Worm (Caenorhabditis elegans): ENCODE data around the gene pitr-5.

The pitr-5 gene

DNA sequence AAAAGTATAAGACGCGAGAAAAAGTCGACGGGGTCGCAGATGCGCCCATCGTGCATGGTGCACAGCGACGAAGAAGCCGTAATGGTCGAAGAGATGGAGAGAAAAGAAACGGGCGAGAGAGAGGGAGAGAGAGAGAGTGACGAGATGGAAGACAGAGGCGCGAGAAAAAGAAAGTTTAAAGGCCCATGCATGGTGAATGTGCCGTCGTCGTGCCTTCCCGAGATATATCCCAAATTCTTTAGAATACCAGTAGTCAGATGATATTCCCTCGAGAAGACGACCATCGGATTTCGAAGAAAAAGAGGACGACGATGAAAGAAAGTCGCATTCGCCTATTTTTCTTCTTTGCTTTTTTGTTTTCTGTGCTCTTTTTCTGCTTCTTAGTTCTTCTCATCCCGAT is 31.4 kb downstream of the pitr-5 start:
- TF ChIP-seq ztf-23 (GFP tag; IDR thresholded peaks at IDR 0.05) (no peak), cog-1 (tag; optimal IDR thresholded peaks at IDR 0.05) (no peak), flt-1 (GFP tag; IDR thresholded peaks at IDR 0.05) (no peak), T22C8.4 (GFP tag; IDR thresholded peaks at IDR 0.05) (no peak), ref-1 (GFP tag; conservative IDR thresholded peaks at IDR 0.05) (no peak), med-1 (GFP tag; optimal IDR thresholded peaks at IDR 0.05; ENCODE audit: insufficient read depth) (no peak), tab-1 (GFP tag; IDR thresholded peaks at IDR 0.05) (no peak), ztf-29 (GFP tag; IDR thresholded peaks at IDR 0.05) (no peak), klf-2 (GFP tag; conservative IDR thresholded peaks at IDR 0.05) (no peak)

DNA sequence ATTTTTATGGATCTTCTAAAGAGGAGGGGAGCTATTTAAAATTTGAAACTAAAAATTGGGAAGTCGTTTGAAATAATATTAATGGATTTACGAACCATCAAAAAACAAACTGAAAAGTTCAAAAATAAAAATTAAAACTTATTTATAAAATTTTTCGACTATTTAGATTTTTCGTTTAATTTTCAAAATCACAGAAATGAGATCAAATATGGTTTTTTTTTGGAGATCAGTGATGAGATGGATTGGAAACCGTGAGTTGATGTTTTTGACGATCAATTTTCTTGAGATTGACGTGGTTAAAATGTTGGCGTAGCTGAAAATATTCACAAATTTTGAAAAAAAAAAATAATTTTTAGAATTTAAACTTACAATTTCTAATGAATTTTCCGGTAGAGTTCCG is 34.3 kb downstream of the pitr-5 start, which contains the start of gene C13F10.5:
C13F10.5 (minus strand) TSS at position 101 of the 400 bp plus-strand sequence.
- no peak for TF ChIP-seq ref-1 (GFP tag; conservative IDR thresholded peaks at IDR 0.05)
- TF ChIP-seq tab-1 (GFP tag; IDR thresholded peaks at IDR 0.05): no peak

DNA sequence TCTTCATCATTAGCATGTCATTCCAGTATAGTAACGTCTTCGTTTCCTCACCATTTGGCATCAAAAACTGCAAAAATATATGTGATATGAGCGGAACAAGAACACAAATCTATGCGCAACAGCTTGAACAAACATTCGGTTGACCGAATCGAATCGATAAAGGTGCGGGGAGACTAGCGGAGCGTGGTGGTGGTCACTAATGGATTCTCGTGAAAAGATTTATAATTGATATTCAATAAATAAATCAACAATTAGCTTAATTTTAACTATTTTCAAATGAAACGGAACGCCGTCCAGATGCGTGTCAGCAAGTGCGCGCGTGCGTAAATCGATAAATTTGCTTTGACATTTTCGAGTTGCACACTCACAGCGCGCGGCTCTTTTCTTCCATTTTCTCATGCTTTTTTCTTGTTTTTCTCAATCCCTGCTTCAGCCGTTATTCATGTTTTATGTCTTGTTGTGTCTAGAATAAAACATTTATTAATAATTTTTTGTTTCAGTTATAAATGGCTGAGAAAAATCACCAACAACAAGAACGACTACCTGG is 36.4 kb downstream of the pitr-5 start, which contains the start of the genes C13F10.8, C13F10.6 and kxd-1:
C13F10.8 (minus strand) TSS at position 51 of the 547 bp plus-strand sequence.
C13F10.6 (minus strand) TSS at position 67 of the 547 bp plus-strand sequence.
kxd-1 (plus strand) TSS at position 497 of the 547 bp plus-strand sequence.
- TF ChIP-seq med-1 (GFP tag; optimal IDR thresholded peaks at IDR 0.05; ENCODE audit: insufficient read depth): no peak
- no peak for TF ChIP-seq flt-1 (GFP tag; IDR thresholded peaks at IDR 0.05)
- no peak for TF ChIP-seq cog-1 (tag; optimal IDR thresholded peaks at IDR 0.05)
- no peak for TF ChIP-seq ztf-23 (GFP tag; IDR thresholded peaks at IDR 0.05)
- TF ChIP-seq ref-1 (GFP tag; conservative IDR thresholded peaks at IDR 0.05): no peak

DNA sequence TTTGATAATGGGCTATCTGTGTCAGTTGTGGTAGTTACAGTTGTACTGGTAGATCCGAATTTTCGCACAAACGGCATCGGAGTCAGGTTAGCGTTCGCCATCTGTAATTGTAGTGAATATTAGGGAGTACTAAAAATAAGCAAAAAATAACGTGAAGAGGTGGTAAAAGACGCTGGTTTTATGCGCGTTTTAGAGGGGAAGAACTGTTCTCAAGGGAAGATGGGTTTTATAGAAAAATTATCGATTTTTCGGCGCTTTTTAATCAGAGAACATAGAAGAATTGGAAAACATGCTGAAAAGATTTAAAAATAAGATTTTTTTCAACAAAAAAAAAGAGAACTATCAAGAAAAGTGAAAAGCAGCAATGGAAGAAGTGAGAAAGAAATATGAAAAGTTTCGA is 38.5 kb downstream of the pitr-5 start, which contains the start of gene C13F10.7:
C13F10.7 (minus strand) TSS at position 101 of the 400 bp plus-strand sequence.
- TF ChIP-seq tab-1 (GFP tag; IDR thresholded peaks at IDR 0.05) (no peak), cog-1 (tag; optimal IDR thresholded peaks at IDR 0.05) (no peak)

DNA sequence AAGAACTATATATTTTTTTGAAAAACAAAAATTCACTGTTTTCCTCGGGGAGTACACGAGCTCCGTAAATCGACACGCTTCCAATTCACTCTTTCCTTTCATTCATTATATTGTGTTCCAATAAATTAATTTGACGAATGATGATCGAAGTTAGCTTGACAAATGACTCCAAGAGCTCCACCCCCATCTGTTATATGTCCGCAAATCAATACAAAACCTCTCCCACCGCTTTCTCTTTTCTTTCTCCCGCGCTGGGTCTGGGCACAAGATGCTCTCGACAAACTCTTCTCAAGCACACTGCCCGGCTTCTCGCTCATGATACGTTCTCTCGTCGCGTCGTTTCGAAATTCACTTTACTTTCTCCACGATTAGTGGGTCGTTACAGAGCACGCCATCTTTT is 39.3 kb downstream of the pitr-5 start, which contains the start of gene C13F10.1:
C13F10.1 (plus strand) TSS at position 138 of the 400 bp plus-strand sequence.
- TF ChIP-seq cog-1 (tag; optimal IDR thresholded peaks at IDR 0.05) (no peak), klf-2 (GFP tag; conservative IDR thresholded peaks at IDR 0.05) (no peak), med-1 (GFP tag; optimal IDR thresholded peaks at IDR 0.05; ENCODE audit: insufficient read depth) (no peak), ref-1 (GFP tag; conservative IDR thresholded peaks at IDR 0.05) (no peak), flt-1 (GFP tag; IDR thresholded peaks at IDR 0.05) (no peak), tab-1 (GFP tag; IDR thresholded peaks at IDR 0.05) (no peak), ztf-23 (GFP tag; IDR thresholded peaks at IDR 0.05) (no peak), T22C8.4 (GFP tag; IDR thresholded peaks at IDR 0.05) (no peak), ztf-29 (GFP tag; IDR thresholded peaks at IDR 0.05) (no peak)

DNA sequence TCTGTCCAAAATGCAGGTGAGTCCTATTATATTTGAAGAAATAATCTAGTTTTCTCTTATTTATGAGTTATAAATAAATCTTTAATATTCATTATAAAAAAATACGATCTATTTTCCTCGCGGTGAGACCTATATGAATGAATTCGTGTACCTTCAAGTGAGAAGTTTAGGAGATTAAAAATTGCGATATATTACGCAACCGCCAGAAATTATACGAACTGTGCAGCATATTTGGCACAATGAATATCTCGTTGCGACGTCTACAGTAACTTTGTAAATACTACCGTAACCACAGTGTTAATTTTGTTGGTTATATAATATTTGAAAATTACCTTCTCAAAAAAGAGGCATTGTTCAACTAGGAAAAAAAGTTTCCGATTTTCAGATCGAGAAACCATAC is 39.7 kb downstream of the pitr-5 start:
- TF ChIP-seq ztf-29 (GFP tag; IDR thresholded peaks at IDR 0.05) (no peak), ref-1 (GFP tag; conservative IDR thresholded peaks at IDR 0.05) (no peak), klf-2 (GFP tag; conservative IDR thresholded peaks at IDR 0.05) (no peak), tab-1 (GFP tag; IDR thresholded peaks at IDR 0.05) (no peak), ztf-23 (GFP tag; IDR thresholded peaks at IDR 0.05) (no peak), flt-1 (GFP tag; IDR thresholded peaks at IDR 0.05) (no peak), med-1 (GFP tag; optimal IDR thresholded peaks at IDR 0.05; ENCODE audit: insufficient read depth) (no peak)

DNA sequence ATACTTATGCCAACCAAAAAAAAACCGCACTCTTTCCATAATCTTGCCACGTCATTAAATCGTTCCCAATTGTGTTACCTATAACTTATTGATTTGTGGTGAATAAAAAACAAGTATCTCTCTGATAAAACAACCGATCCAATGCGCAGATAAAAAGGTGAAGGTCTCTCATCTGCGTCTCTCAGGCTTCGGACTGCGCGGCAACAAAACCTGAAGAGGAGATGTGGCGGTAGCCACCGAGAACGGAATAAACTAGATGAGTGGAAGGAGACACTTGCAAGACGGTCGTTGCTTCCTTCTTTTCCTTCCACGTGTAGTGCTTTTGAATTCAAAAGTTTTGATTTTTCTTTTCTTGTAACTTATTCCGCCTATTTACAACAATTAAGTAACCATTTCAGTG is 40.3 kb downstream of the pitr-5 start, which contains the start of gene fkb-3:
fkb-3 (plus strand) TSS at position 277 of the 400 bp plus-strand sequence.
- no peak for TF ChIP-seq ref-1 (GFP tag; conservative IDR thresholded peaks at IDR 0.05)
- no peak for TF ChIP-seq ztf-29 (GFP tag; IDR thresholded peaks at IDR 0.05)
- TF ChIP-seq med-1 (GFP tag; optimal IDR thresholded peaks at IDR 0.05; ENCODE audit: insufficient read depth): no peak
- TF ChIP-seq klf-2 (GFP tag; conservative IDR thresholded peaks at IDR 0.05): no peak
- TF ChIP-seq cog-1 (tag; optimal IDR thresholded peaks at IDR 0.05): no peak
- TF ChIP-seq T22C8.4 (GFP tag; IDR thresholded peaks at IDR 0.05): no peak
- no peak for TF ChIP-seq tab-1 (GFP tag; IDR thresholded peaks at IDR 0.05)
- TF ChIP-seq flt-1 (GFP tag; IDR thresholded peaks at IDR 0.05): no peak
- no peak for TF ChIP-seq ztf-23 (GFP tag; IDR thresholded peaks at IDR 0.05)

DNA sequence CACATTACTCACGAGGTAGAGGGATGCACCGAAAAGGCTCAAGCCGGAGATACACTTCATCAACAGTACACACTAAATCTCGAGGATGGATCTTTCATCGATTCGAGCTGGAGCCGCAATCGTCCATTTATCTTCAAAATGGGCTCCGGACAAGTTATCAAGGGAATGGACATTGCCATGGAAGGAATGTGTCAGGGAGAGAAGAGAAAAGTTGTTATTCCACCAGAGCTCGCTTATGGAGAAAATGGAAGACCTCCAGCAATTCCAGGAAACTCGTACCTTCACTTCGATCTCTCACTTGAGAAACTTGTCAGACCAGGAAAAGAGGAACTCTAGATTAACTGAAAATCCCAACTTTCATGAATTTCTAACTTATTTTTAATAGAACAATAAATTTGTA is 41.2 kb downstream of the pitr-5 start:
- TF ChIP-seq T22C8.4 (GFP tag; IDR thresholded peaks at IDR 0.05): no peak
- TF ChIP-seq ref-1 (GFP tag; conservative IDR thresholded peaks at IDR 0.05): no peak
- TF ChIP-seq cog-1 (tag; optimal IDR thresholded peaks at IDR 0.05): no peak
- no peak for TF ChIP-seq klf-2 (GFP tag; conservative IDR thresholded peaks at IDR 0.05)

DNA sequence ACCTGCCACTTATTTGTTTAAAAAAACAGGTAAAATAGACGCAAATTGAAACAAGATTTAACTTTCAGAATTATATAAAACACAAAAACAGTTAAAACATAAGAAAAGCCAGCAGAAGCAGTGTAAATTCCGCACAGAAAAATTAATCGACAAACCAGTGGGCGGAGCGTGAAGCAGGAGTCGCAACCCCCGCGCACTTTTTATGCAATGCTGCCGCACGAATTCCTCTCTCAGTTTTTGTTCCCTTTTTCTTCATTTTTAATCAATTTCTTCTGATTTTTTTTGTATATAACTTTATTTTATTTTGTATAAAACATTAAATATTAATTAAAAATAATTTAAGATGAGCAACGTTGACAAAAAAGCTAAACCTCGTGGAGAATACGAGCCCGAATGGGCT is 46.2 kb downstream of the pitr-5 start, which contains the start of the genes gei-6 and krr-1:
gei-6 (minus strand) TSS at position 2 of the 400 bp plus-strand sequence.
krr-1 (plus strand) TSS at position 344 of the 400 bp plus-strand sequence.
- TF ChIP-seq T22C8.4 (GFP tag; IDR thresholded peaks at IDR 0.05) (peak; percentile 72), ref-1 (GFP tag; conservative IDR thresholded peaks at IDR 0.05) (peak; percentile 60; the same call in 1 of the 2 replicates), cog-1 (tag; optimal IDR thresholded peaks at IDR 0.05) (no peak), ztf-29 (GFP tag; IDR thresholded peaks at IDR 0.05) (peak; percentile 78), klf-2 (GFP tag; conservative IDR thresholded peaks at IDR 0.05) (peak; percentile 82), ztf-23 (GFP tag; IDR thresholded peaks at IDR 0.05) (peak; percentile 94), flt-1 (GFP tag; IDR thresholded peaks at IDR 0.05) (peak; percentile 94), tab-1 (GFP tag; IDR thresholded peaks at IDR 0.05) (peak; percentile 90), med-1 (GFP tag; optimal IDR thresholded peaks at IDR 0.05; ENCODE audit: insufficient read depth) (peak; percentile 95)

DNA sequence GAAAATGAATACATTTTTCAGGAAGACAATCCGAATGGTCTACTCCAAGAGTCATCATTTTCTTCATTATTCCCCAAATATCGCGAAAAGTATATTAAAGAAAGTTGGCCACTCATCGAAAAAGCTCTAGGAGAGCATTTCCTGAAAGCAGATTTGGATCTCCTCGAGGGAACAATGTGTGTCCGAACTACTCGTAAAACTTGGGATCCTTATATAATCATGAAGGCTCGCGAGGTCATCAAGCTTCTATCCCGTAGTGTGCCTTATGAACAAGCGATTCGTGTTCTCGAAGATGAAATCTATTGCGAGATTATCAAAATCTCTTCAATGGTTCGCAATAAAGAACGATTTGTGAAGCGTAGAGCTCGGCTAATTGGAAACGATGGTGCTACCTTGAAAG is 46.9 kb downstream of the pitr-5 start:
- no peak for TF ChIP-seq flt-1 (GFP tag; IDR thresholded peaks at IDR 0.05)
- no peak for TF ChIP-seq tab-1 (GFP tag; IDR thresholded peaks at IDR 0.05)
- TF ChIP-seq med-1 (GFP tag; optimal IDR thresholded peaks at IDR 0.05; ENCODE audit: insufficient read depth): no peak
- no peak for TF ChIP-seq ztf-23 (GFP tag; IDR thresholded peaks at IDR 0.05)
- no peak for TF ChIP-seq ref-1 (GFP tag; conservative IDR thresholded peaks at IDR 0.05)
